Worm (Caenorhabditis elegans) whole organism, mixed stage, embryonic: Measurements from ENCODE around the gene act-5.

Experiments used
- M03D4.4 ChIP-seq: sonication (generic microtip); optimal IDR thresholded peaks from 2 replicates; lab custom pipeline; 2017; ENCODE audit warnings: mild to moderate bottlenecking, missing genetic modification characterization, missing compliant biosample characterization
- bed-3 ChIP-seq: fragments of 200-800 bp; sonication (Bioruptor generic); optimal IDR thresholded peaks from 3 replicates; lab custom pipeline; 2018; ENCODE audit warnings: mild to moderate bottlenecking, missing genetic modification characterization, moderate library complexity, missing compliant biosample characterization
- ceh-39 ChIP-seq: fragments of 150-350 bp; optimal IDR thresholded peaks from 2 replicates; lab custom pipeline; 2014; ENCODE audit warnings: missing biosample characterization, missing genetic modification characterization
- ceh-43 ChIP-seq: fragments of 200-800 bp; sonication (Bioruptor generic); optimal IDR thresholded peaks from 2 replicates; lab custom pipeline; 2018; ENCODE audit warnings: mild to moderate bottlenecking, missing genetic modification characterization, moderate library complexity, missing compliant biosample characterization
- ceh-83 ChIP-seq: fragments of 200-800 bp; sonication (Bioruptor generic); optimal IDR thresholded peaks from 2 replicates; lab custom pipeline; 2018; ENCODE audit warnings: mild to moderate bottlenecking, missing genetic modification characterization, missing compliant biosample characterization
- ces-1 ChIP-seq: fragments of 150-350 bp; optimal IDR thresholded peaks from 2 replicates; lab custom pipeline; 2014; ENCODE audit warnings: missing biosample characterization, missing genetic modification reagents, missing genetic modification characterization
- cnd-1 ChIP-seq: fragments of 200-800 bp; sonication (Bioruptor generic); optimal IDR thresholded peaks from 2 replicates; lab custom pipeline; 2018; ENCODE audit warnings: mild to moderate bottlenecking, missing genetic modification characterization, missing compliant biosample characterization
- elt-1 ChIP-seq: sonication (generic microtip); optimal IDR thresholded peaks from 2 replicates; lab custom pipeline; 2017; ENCODE audit warnings: missing genetic modification characterization, mild to moderate bottlenecking, missing compliant biosample characterization, antibody characterized with exemption, moderate library complexity, borderline replicate concordance; ENCODE audit not compliant: insufficient read depth
- elt-3 ChIP-seq: fragments of 150-350 bp; optimal IDR thresholded peaks from 2 replicates; lab custom pipeline; 2014; ENCODE audit warnings: missing biosample characterization, missing genetic modification characterization
- hlh-1 ChIP-seq: fragments of 150-350 bp; optimal IDR thresholded peaks from 2 replicates; lab custom pipeline; 2014; ENCODE audit warnings: missing biosample characterization, missing genetic modification reagents, missing genetic modification characterization
- lin-13 ChIP-seq: fragments of 150-350 bp; optimal IDR thresholded peaks from 2 replicates; lab custom pipeline; 2014; ENCODE audit warnings: missing biosample characterization, missing genetic modification characterization
- lsy-2 ChIP-seq: fragments of 150-350 bp; optimal IDR thresholded peaks from 2 replicates; lab custom pipeline; 2014; ENCODE audit warnings: missing biosample characterization, missing genetic modification characterization
- mab-5 ChIP-seq: fragments of 150-350 bp; optimal IDR thresholded peaks from 2 replicates; lab custom pipeline; 2014; ENCODE audit warnings: missing biosample characterization, missing genetic modification characterization
- mep-1 ChIP-seq: fragments of 150-350 bp; optimal IDR thresholded peaks from 2 replicates; lab custom pipeline; 2017; ENCODE audit warnings: missing biosample characterization, missing genetic modification reagents, missing genetic modification characterization, inconsistent platforms
- mls-2 ChIP-seq: sonication (generic microtip); optimal IDR thresholded peaks from 2 replicates; lab custom pipeline; 2016; ENCODE audit warnings: mild to moderate bottlenecking, missing genetic modification characterization, moderate library complexity, missing compliant biosample characterization
- nhr-237 ChIP-seq: fragments of 150-350 bp; optimal IDR thresholded peaks from 2 replicates; lab custom pipeline; 2014; ENCODE audit warnings: missing biosample characterization, missing genetic modification characterization
- pha-4 ChIP-seq: fragments of 150-350 bp; optimal IDR thresholded peaks from 2 replicates; lab custom pipeline; 2018; ENCODE audit warnings: missing biosample characterization, missing genetic modification reagents, missing genetic modification characterization
- sem-2 ChIP-seq: fragments of 200-800 bp; sonication (Bioruptor generic); optimal IDR thresholded peaks from 2 replicates; lab custom pipeline; 2018; ENCODE audit warnings: mild to moderate bottlenecking, missing genetic modification characterization, missing compliant biosample characterization
- snpc-4 ChIP-seq: fragments of 150-350 bp; optimal IDR thresholded peaks from 2 replicates; lab custom pipeline; 2014; ENCODE audit warnings: missing biosample characterization, missing genetic modification characterization
- sptf-1 ChIP-seq: sonication (generic microtip); optimal IDR thresholded peaks from 2 replicates; lab custom pipeline; 2017; ENCODE audit warnings: mild to moderate bottlenecking, missing genetic modification characterization, moderate library complexity, missing compliant biosample characterization
- unc-120 ChIP-seq: sonication (generic microtip); optimal IDR thresholded peaks from 2 replicates; lab custom pipeline; 2017; ENCODE audit warnings: missing genetic modification characterization, missing compliant biosample characterization; ENCODE audit not compliant: poor library complexity, severe bottlenecking
- unc-39 ChIP-seq: fragments of 150-350 bp; optimal IDR thresholded peaks from 2 replicates; lab custom pipeline; 2014; ENCODE audit warnings: missing biosample characterization, missing genetic modification characterization
- unc-62 ChIP-seq: fragments of 150-350 bp; optimal IDR thresholded peaks from 2 replicates; lab custom pipeline; 2014; ENCODE audit warnings: missing biosample characterization, missing genetic modification reagents, missing genetic modification characterization
- zip-8 ChIP-seq: fragments of 150-350 bp; optimal IDR thresholded peaks from 2 replicates; lab custom pipeline; 2014; ENCODE audit warnings: missing biosample characterization, missing genetic modification characterization
- ztf-11 ChIP-seq: fragments of 150-350 bp; optimal IDR thresholded peaks from 2 replicates; lab custom pipeline; 2014; ENCODE audit warnings: missing biosample characterization, missing genetic modification characterization

Gene act-5

DNA sequence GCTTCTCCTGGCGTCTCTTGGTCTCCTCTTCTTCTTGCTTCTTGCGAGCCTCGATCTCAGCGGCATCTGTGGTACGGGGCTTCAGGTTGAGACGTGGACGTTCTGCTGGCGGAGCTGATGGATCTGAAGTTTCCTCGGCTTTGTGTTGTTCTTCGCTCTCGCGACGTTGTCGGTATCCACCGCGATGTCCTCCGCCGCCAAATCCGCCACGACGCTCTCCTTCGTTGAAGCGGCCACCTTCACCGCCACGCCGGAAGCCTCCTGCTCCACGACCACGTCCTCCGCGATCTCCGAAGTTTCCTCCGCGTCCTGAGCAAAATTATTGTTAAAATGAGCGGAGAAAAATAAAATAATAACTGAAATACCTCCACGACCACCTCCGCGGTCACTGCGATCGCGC is 36.9 kb upstream of the act-5 start:
- TF ChIP-seq sptf-1 (tag; lab: Kevin White, UChicago) (no peak), cnd-1 (tag; lab: Kevin White, UChicago) (no peak), snpc-4 (tag; lab: Kevin White, UChicago) (no peak), ceh-43 (GFP tag; lab: Kevin White, UChicago) (no peak), mep-1 (tag; lab: Kevin White, UChicago) (no peak), lin-13 (tag; lab: Kevin White, UChicago) (no peak), unc-120 (tag; lab: Kevin White, UChicago) (no peak), unc-39 (no peak), zip-8 (tag; lab: Kevin White, UChicago) (no peak), elt-1 (no peak)

DNA sequence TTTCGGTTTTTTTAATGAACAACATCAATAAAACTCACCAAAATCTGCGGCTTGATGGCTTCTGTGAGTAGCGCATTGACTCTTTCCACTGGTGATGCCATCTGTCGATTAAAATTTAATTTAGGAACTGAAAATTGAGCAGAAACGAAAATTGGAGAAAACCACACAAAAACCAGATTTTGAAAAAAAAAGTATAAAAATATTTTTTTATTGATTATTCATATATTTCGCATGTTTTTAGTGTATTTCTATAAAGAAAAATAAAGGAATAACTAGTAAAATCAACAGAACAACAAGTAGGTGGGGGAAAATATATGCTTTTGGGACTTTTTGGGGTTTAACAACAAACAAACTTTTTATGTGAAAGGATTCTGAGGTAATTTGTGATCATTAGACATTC is 36.4 kb upstream of the act-5 start, which contains the start of gene T12D8.10:
T12D8.10 (minus strand) TSS at position 101 of the 400 bp plus-strand sequence.
- no peak for TF ChIP-seq bed-3 (GFP tag; lab: Kevin White, UChicago)
- no peak for TF ChIP-seq nhr-237 (tag; lab: Kevin White, UChicago)
- TF ChIP-seq ceh-83 (GFP tag; lab: Kevin White, UChicago) = no peak
- TF ChIP-seq sptf-1 (tag; lab: Kevin White, UChicago) = no peak

ce11 chrIII:13641588-13641987 is 35.7 kb upstream of the act-5 start, which contains the start of gene acbp-5:
acbp-5 (minus strand) TSS chrIII:13641688.
- no peak for TF ChIP-seq ztf-11 (tag; lab: Kevin White, UChicago)
- no peak for TF ChIP-seq hlh-1 (tag; lab: Kevin White, UChicago)
- TF ChIP-seq mep-1 (tag; lab: Kevin White, UChicago) = no peak
- no peak for TF ChIP-seq unc-120 (tag; lab: Kevin White, UChicago)
- TF ChIP-seq pha-4 (tag; lab: Kevin White, UChicago) = no peak
- TF ChIP-seq ceh-39 = no peak
- no peak for TF ChIP-seq lsy-2 (tag; lab: Kevin White, UChicago)
- no peak for TF ChIP-seq sem-2
- TF ChIP-seq zip-8 (tag; lab: Kevin White, UChicago) = no peak
- no peak for TF ChIP-seq mab-5 (tag; lab: Kevin White, UChicago)
- TF ChIP-seq ceh-43 (GFP tag; lab: Kevin White, UChicago) = no peak
- TF ChIP-seq elt-3 (tag; lab: Kevin White, UChicago) = no peak

DNA sequence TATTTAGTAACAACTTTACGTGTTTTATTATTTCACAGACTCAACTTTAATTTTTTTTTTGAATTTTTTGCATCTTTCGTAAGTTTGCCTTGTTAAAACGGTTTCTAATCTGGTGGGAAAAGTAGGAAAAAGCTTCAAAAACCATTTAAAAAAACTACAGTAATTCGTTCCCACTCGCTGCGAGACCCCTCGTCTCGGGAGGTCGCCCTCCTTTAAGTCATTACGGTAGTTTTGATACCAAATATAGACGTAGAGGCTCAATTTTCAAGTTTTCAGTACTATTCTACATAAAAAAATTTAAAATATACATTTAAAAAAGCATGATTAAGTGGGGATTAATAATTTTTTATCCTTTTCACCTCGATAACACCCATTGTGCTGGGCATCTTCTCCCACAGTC is 35.0 kb upstream of the act-5 start:
- TF ChIP-seq elt-1 = no peak
- no peak for TF ChIP-seq M03D4.4
- no peak for TF ChIP-seq nhr-237 (tag; lab: Kevin White, UChicago)
- TF ChIP-seq ceh-43 (GFP tag; lab: Kevin White, UChicago) = no peak
- TF ChIP-seq unc-120 (tag; lab: Kevin White, UChicago) = no peak
- TF ChIP-seq ztf-11 (tag; lab: Kevin White, UChicago) = no peak
- no peak for TF ChIP-seq cnd-1 (tag; lab: Kevin White, UChicago)
- TF ChIP-seq, all 35 proteins: peak for 0

DNA sequence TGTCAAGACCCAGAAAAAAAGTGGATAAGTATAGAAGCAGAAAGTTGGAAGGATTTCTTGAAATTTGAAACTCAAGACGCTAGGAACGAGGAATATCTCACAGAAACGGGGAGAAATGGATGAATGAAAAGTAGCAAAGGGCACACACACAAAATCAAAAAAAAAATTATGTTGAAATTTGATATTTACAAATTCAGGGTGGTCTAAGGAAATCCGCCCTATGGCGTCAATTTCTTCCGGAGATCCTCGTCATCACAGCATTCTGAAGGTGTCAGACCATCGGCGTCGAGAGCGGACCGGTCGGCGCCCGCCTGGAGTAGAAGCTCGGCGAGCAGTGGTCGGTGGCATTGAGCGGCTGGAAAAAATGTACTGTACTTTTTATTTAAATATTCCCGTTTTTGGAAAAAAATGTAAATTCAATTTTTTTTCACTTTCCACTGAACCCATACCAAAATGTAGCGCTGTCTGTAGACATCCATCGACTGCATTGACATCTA is 34.2 kb upstream of the act-5 start:
- TF ChIP-seq ces-1 (GFP tag; lab: Kevin White, UChicago) = no peak
- no peak for TF ChIP-seq mep-1 (tag; lab: Kevin White, UChicago)
- TF ChIP-seq unc-39 = no peak
- TF ChIP-seq unc-62 (GFP tag; lab: Kevin White, UChicago) = no peak
- no peak for TF ChIP-seq mls-2 (tag; lab: Kevin White, UChicago)
- TF ChIP-seq zip-8 (tag; lab: Kevin White, UChicago) = no peak
- TF ChIP-seq sem-2 = no peak
- no peak for TF ChIP-seq snpc-4 (tag; lab: Kevin White, UChicago)
- TF ChIP-seq pha-4 (tag; lab: Kevin White, UChicago) = no peak
- no peak for TF ChIP-seq ceh-83 (GFP tag; lab: Kevin White, UChicago)

ce11 chrIII:13637681-13638080 is 31.8 kb upstream of the act-5 start:
- TF ChIP-seq ces-1 (GFP tag; lab: Kevin White, UChicago) (peak; percentile 91), ceh-39 (no peak)
- TF ChIP-seq, all 35 proteins: peak for 1
